Fruit fly (Drosophila melanogaster): Measurements from ENCODE around the gene ppk14.
A peak's percentile ranks its signal among the peaks of the same experiment; 100 is the strongest.

ppk14 gene

DNA sequence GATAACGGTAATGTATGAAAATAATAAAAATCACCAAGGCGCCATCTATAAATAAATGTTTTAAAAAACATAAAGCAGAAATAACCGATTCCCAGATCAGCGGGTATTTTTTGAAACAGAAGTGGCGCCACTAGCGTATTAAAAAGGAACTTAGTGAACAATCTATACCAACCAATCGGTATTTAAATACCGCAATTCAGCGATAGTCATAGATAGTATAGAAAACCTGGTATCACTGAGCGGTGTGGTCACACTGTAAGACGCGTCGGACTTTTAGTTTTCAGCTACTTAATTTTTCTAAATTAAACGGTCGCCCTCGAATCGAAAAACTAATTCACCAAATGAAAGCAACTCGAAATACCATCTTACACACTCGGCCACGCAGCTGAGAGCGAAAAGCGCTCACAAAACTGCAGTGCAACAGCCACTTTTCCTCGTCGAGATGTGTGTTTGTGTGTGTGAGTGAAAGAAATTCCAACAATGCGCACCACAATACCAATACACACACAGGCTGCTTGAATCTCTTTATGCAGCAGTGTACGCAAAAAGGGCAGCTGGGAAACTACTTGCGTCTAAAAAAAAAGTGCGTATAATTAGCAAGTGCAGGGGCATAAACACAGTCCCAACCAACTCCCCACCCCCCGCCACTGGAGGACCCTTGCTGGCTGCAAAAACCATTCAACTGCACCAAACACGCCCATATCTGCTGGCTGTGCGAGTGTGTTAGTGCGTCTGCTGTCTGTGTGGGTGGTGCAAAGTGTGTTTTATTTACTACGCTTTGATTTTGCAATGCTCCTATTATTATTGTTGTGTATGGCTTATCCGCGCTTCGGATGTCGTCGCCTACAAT, 31.0 kb upstream of the ppk14 start, which contains the start of gene PDZ-GEF (continued):
- TF ChIP-seq wdn (GFP tag; IDR thresholded peaks at IDR 0.05) (no peak), unpg (GFP tag; optimal IDR thresholded peaks at IDR 0.05) (no peak), cwo (GFP tag; optimal IDR thresholded peaks at IDR 0.05) (no peak), gfzf (GFP tag; optimal IDR thresholded peaks at IDR 0.05) (peak; percentile 93), ap (GFP tag; IDR thresholded peaks at IDR 0.05) (no peak), Sin3A (optimal IDR thresholded peaks at IDR 0.05) (peak; percentile 41), ash1 (GFP tag; optimal IDR thresholded peaks at IDR 0.05) (no peak), nerfin-2 (GFP tag; IDR thresholded peaks at IDR 0.05; ENCODE audit: partially characterized antibody) (peak; percentile 44; the same call in 1 of the 2 replicates), CG7786 (GFP tag; optimal IDR thresholded peaks at IDR 0.05) (no peak), CG10565 (GFP tag; optimal IDR thresholded peaks at IDR 0.05) (no peak), gem (tag; optimal IDR thresholded peaks at IDR 0.05) (no peak), lov (optimal IDR thresholded peaks at IDR 0.05) (no peak), lov (GFP tag; IDR thresholded peaks at IDR 0.05) (0 out of 3 replicates have a peak, but pooled peaks have one; percentile 18), amos (GFP tag; IDR thresholded peaks at IDR 0.05; ENCODE audit: partially characterized antibody) (peak; percentile 65), bab2 (GFP tag; optimal IDR thresholded peaks at IDR 0.05) (peak; percentile 51), ase (GFP tag; IDR thresholded peaks at IDR 0.05) (peak; percentile 27; the same call in 1 of the 3 replicates), Fer2 (tag; optimal IDR thresholded peaks at IDR 0.05) (no peak), CG17328 (GFP tag; IDR thresholded peaks at IDR 0.05) (peak; percentile 50; the same call in 1 of the 2 replicates), CG1647 (GFP tag; optimal IDR thresholded peaks at IDR 0.05) (no peak), unc-4 (GFP tag; IDR thresholded peaks at IDR 0.05; ENCODE audit: partially characterized antibody) (peak; percentile 61), slbo (GFP tag; IDR thresholded peaks at IDR 0.05) (peak; percentile 59; the same call in 1 of the 2 replicates), Nf-YB (GFP tag; optimal IDR thresholded peaks at IDR 0.05) (no peak), zf30C (GFP tag; optimal IDR thresholded peaks at IDR 0.05) (no peak), Oaz (GFP tag; IDR thresholded peaks at IDR 0.05) (no peak), PHDP (tag; optimal IDR thresholded peaks at IDR 0.05) (peak; percentile 52), ci (GFP tag; IDR thresholded peaks at IDR 0.05) (peak; percentile 86), inv (GFP tag; IDR thresholded peaks at IDR 0.05; ENCODE audit: partially characterized antibody) (0 out of 2 replicates have a peak, but pooled peaks have one; percentile 33), cato (GFP tag; optimal IDR thresholded peaks at IDR 0.05; ENCODE audit: borderline replicate concordance) (no peak), gro (GFP tag; optimal IDR thresholded peaks at IDR 0.05) (peak; percentile 58), CG16813 (GFP tag; IDR thresholded peaks at IDR 0.05; ENCODE audit: partially characterized antibody) (peak; percentile 41; the same call in 1 of the 3 replicates), CG7357 (GFP tag; IDR thresholded peaks at IDR 0.05) (0 out of 3 replicates have a peak, but pooled peaks have one; percentile 35), CG13624 (GFP tag; optimal IDR thresholded peaks at IDR 0.05) (peak; percentile 37), gcm2 (GFP tag; optimal IDR thresholded peaks at IDR 0.05) (no peak), CG15696 (tag; optimal IDR thresholded peaks at IDR 0.05) (peak; percentile 68), NK7.1 (GFP tag; optimal IDR thresholded peaks at IDR 0.05) (no peak), CG30020 (tag; optimal IDR thresholded peaks at IDR 0.05) (no peak), Dip3 (GFP tag; optimal IDR thresholded peaks at IDR 0.05) (peak; percentile 22), danr (GFP tag; IDR thresholded peaks at IDR 0.05) (no peak), ems (GFP tag; optimal IDR thresholded peaks at IDR 0.05) (no peak), CG6854 (GFP tag; optimal IDR thresholded peaks at IDR 0.05) (peak; percentile 7), CG4617 (GFP tag; optimal IDR thresholded peaks at IDR 0.05; ENCODE audit: borderline replicate concordance) (peak; percentile 93), CG3163 (GFP tag; optimal IDR thresholded peaks at IDR 0.05) (no peak), Abd-B (GFP tag; optimal IDR thresholded peaks at IDR 0.05) (no peak), CG8924 (tag; optimal IDR thresholded peaks at IDR 0.05) (no peak)
